Worm (Caenorhabditis elegans) whole organism, young adult: ENCODE measurements around the gene ddn-3.

Source experiments
- D2030.7 ChIP-seq: fragments of 200-800 bp; sonication (Bioruptor generic); IDR thresholded peaks from 2 replicates; pipeline ENCODE4 v1.3.6; 2022; ENCODE audit warnings: missing genetic modification reagents, missing genetic modification characterization, missing compliant biosample characterization
- F55B11.4 ChIP-seq: sonication (generic microtip); optimal IDR thresholded peaks from 2 replicates; lab custom pipeline; 2016; ENCODE audit warnings: missing compliant biosample characterization, missing genetic modification characterization, borderline replicate concordance; ENCODE audit not compliant: insufficient read depth
- aptf-3 ChIP-seq: fragments of 200-800 bp; sonication (Bioruptor generic); IDR thresholded peaks from 2 replicates; pipeline ENCODE4 v1.3.6; 2022; ENCODE audit warnings: missing genetic modification characterization, missing compliant biosample characterization
- attf-5 ChIP-seq: fragments of 200-800 bp; sonication (Bioruptor generic); optimal IDR thresholded peaks from 2 replicates; lab custom pipeline; 2018; ENCODE audit warnings: mild to moderate bottlenecking, missing genetic modification characterization, missing compliant biosample characterization
- ceh-91 ChIP-seq: fragments of 200-800 bp; sonication (Bioruptor generic); IDR thresholded peaks from 2 replicates; pipeline ENCODE4 v1.3.6; 2022; ENCODE audit warnings: missing genetic modification reagents, missing genetic modification characterization, missing compliant biosample characterization
- efl-1 ChIP-seq: fragments of 150-350 bp; optimal IDR thresholded peaks from 2 replicates; lab custom pipeline; 2014; ENCODE audit warnings: missing biosample characterization, missing genetic modification reagents, missing genetic modification characterization
- fkh-3 ChIP-seq: sonication (generic microtip); optimal IDR thresholded peaks from 2 replicates; lab custom pipeline; 2016; ENCODE audit warnings: mild to moderate bottlenecking, missing genetic modification characterization, missing compliant biosample characterization
- lag-1 ChIP-seq: fragments of 200-800 bp; sonication (Bioruptor generic); IDR thresholded peaks from 2 replicates; pipeline ENCODE4 v1.3.6; 2022; ENCODE audit warnings: missing genetic modification reagents, missing genetic modification characterization, missing compliant biosample characterization
- mxl-1 ChIP-seq: sonication (generic microtip); optimal IDR thresholded peaks from 2 replicates; lab custom pipeline; 2016; ENCODE audit warnings: missing genetic modification characterization, missing compliant biosample characterization
- nhr-179 ChIP-seq: sonication (generic microtip); optimal IDR thresholded peaks from 2 replicates; lab custom pipeline; 2016; ENCODE audit warnings: mild to moderate bottlenecking, missing genetic modification characterization, missing compliant biosample characterization
- sptf-2 ChIP-seq: fragments of 200-800 bp; sonication (Bioruptor generic); optimal IDR thresholded peaks from 2 replicates; lab custom pipeline; 2018; ENCODE audit warnings: mild to moderate bottlenecking, missing genetic modification characterization, missing compliant biosample characterization
- ztf-18 ChIP-seq: sonication (generic microtip); optimal IDR thresholded peaks from 2 replicates; lab custom pipeline; 2016; ENCODE audit warnings: missing genotype, mild to moderate bottlenecking, missing genetic modification characterization, missing compliant biosample characterization
- ztf-28 ChIP-seq: fragments of 200-800 bp; sonication (Bioruptor generic); IDR thresholded peaks from 2 replicates; pipeline ENCODE4 v1.3.6; 2022; ENCODE audit warnings: missing genetic modification reagents, missing genetic modification characterization, missing compliant biosample characterization

- TF ChIP-seq lag-1, result no peak
- TF ChIP-seq D2030.7, result no peak
- no peak for TF ChIP-seq aptf-3 (GFP tag; lab: Robert Waterston, UW)
- TF ChIP-seq mxl-1 (tag; lab: Kevin White, UChicago), result no peak
- no peak for TF ChIP-seq ceh-91 (GFP tag; lab: Robert Waterston, UW)
- TF ChIP-seq fkh-3, result no peak
- TF ChIP-seq attf-5 (GFP tag; lab: Kevin White, UChicago), result no peak
- TF ChIP-seq ztf-18 (tag; lab: Kevin White, UChicago), result no peak
- TF ChIP-seq sptf-2 (GFP tag; lab: Kevin White, UChicago), result no peak
- TF ChIP-seq ztf-28 (GFP tag; lab: Robert Waterston, UW), result no peak
- no peak for TF ChIP-seq nhr-179 (tag; lab: Kevin White, UChicago)
- no peak for TF ChIP-seq efl-1 (GFP tag; lab: Kevin White, UChicago)
- no peak for TF ChIP-seq F55B11.4
These were observed 31.2 kb downstream of the ddn-3 start, which contains the start of gene srt-33 for ce11 chrV:14279777-14280176.
